Worm (Caenorhabditis elegans): ENCODE data around the gene pepm-1.
A peak's percentile ranks its signal among the peaks of the same experiment; 100 is the strongest.

pepm-1 gene

ce11 chrV:14350949-14351348 is 22.0 kb downstream of the pepm-1 start (continued):
- TF ChIP-seq fkh-3 (tag; optimal IDR thresholded peaks at IDR 0.05), result no peak
- no peak for TF ChIP-seq B0261.1 (tag; optimal IDR thresholded peaks at IDR 0.05)
- peak; percentile 89 for TF ChIP-seq nfyb-1 (GFP tag; IDR thresholded peaks at IDR 0.05)
- peak; percentile 99 for TF ChIP-seq zfh-2 (GFP tag; conservative IDR thresholded peaks at IDR 0.05)
- TF ChIP-seq hmg-1.2 (GFP tag; IDR thresholded peaks at IDR 0.05), result peak; percentile 60; the same call in 1 of the 2 replicates
- no peak for TF ChIP-seq sdz-38 (tag; optimal IDR thresholded peaks at IDR 0.05)
- TF ChIP-seq unc-62 (GFP tag; optimal IDR thresholded peaks at IDR 0.05), result no peak
- TF ChIP-seq ztf-6 (GFP tag; IDR thresholded peaks at IDR 0.05), result no peak; the same call in 1 of the 2 replicates
- TF ChIP-seq athp-1 (tag; optimal IDR thresholded peaks at IDR 0.05), result no peak
- TF ChIP-seq nhr-27 (tag; optimal IDR thresholded peaks at IDR 0.05), result no peak

- no peak for TF ChIP-seq mxl-1 (tag; optimal IDR thresholded peaks at IDR 0.05)
- peak; percentile 35; the same call in 1 of the 2 replicates for TF ChIP-seq hsf-1 (GFP tag; IDR thresholded peaks at IDR 0.05)
Observed at ce11 chrV:14351629-14352028, 22.7 kb downstream of the pepm-1 start, which contains the start of gene vha-13. Gene vha-13, plus strand, starts transcription at chrV:14351709.

ce11 chrV:14352032-14352431 is 23.1 kb downstream of the pepm-1 start:
- TF ChIP-seq dpff-1 (tag; optimal IDR thresholded peaks at IDR 0.05) (peak; percentile 27), ztf-26 (tag; optimal IDR thresholded peaks at IDR 0.05) (no peak), egrh-3 (GFP tag; IDR thresholded peaks at IDR 0.05) (no peak), tbp1 (GFP tag; optimal IDR thresholded peaks at IDR 0.05) (no peak), let-526 (GFP tag; IDR thresholded peaks at IDR 0.05) (no peak), egl-18 (GFP tag; IDR thresholded peaks at IDR 0.05) (0 out of 2 replicates have a peak, but pooled peaks have one; percentile 13), snpc-1.3 (tag; optimal IDR thresholded peaks at IDR 0.05; ENCODE audit: insufficient read depth) (no peak), ekl-4 (GFP tag; IDR thresholded peaks at IDR 0.05) (no peak), dox-1 (GFP tag; IDR thresholded peaks at IDR 0.05) (0 out of 2 replicates have a peak, but pooled peaks have one; percentile 11), madf-3 (GFP tag; IDR thresholded peaks at IDR 0.05) (peak; percentile 27; the same call in 1 of the 2 replicates), lin-26 (GFP tag; IDR thresholded peaks at IDR 0.05) (0 out of 2 replicates have a peak, but pooled peaks have one; percentile 9), ceh-91 (GFP tag; IDR thresholded peaks at IDR 0.05) (no peak), him-1 (tag; optimal IDR thresholded peaks at IDR 0.05) (no peak), ztf-3 (GFP tag; optimal IDR thresholded peaks at IDR 0.05) (no peak), nfyb-1 (GFP tag; IDR thresholded peaks at IDR 0.05) (0 out of 2 replicates have a peak, but pooled peaks have one; percentile 23), zfh-2 (GFP tag; conservative IDR thresholded peaks at IDR 0.05) (peak; percentile 49; the same call in 1 of the 2 replicates), ceh-58 (GFP tag; IDR thresholded peaks at IDR 0.05) (no peak), ceh-40 (GFP tag; IDR thresholded peaks at IDR 0.05) (no peak), C06A6.2 (GFP tag; conservative IDR thresholded peaks at IDR 0.05) (no peak), K11D2.4 (GFP tag; IDR thresholded peaks at IDR 0.05) (0 out of 2 replicates have a peak, but pooled peaks have one; percentile 21), ceh-100 (GFP tag; IDR thresholded peaks at IDR 0.05) (no peak), nhr-120 (GFP tag; IDR thresholded peaks at IDR 0.05) (no peak), chd-7 (tag; optimal IDR thresholded peaks at IDR 0.05) (no peak), F55B11.4 (tag; optimal IDR thresholded peaks at IDR 0.05; ENCODE audit: borderline replicate concordance, insufficient read depth) (no peak), let-607 (tag; optimal IDR thresholded peaks at IDR 0.05) (peak in 1 of 2 experiments; percentile 9), F49E8.2 (tag; optimal IDR thresholded peaks at IDR 0.05; ENCODE audit: insufficient read depth) (no peak), F23B12.7 (tag; optimal IDR thresholded peaks at IDR 0.05; ENCODE audit: insufficient read depth) (no peak), athp-1 (tag; optimal IDR thresholded peaks at IDR 0.05) (no peak), F33H1.4 (GFP tag; IDR thresholded peaks at IDR 0.05) (no peak)
